Worm (Caenorhabditis elegans) whole organism, L4 larva: ENCODE measurements around the gene F34D10.4.
"Not testable (repeated sequence)": the region's sequence is repeated elsewhere in the genome, so short reads cannot be mapped to it uniquely, and the experiment has no call there.

Experiments used
- D1046.2 ChIP-seq: fragments of 200-800 bp; sonication (Bioruptor generic); IDR thresholded peaks from 2 replicates; pipeline ENCODE4 v1.3.6; 2022; ENCODE audit warnings: missing genetic modification characterization, missing compliant biosample characterization
- F10B5.3 ChIP-seq: sonication (generic microtip); optimal IDR thresholded peaks from 2 replicates; lab custom pipeline; 2016; ENCODE audit warnings: mild to moderate bottlenecking, missing genetic modification characterization, missing compliant biosample characterization
- F26F4.8 ChIP-seq: fragments of 200-800 bp; sonication (Bioruptor generic); conservative IDR thresholded peaks from 2 replicates; pipeline ENCODE4 v1.3.6; 2022; ENCODE audit warnings: missing genetic modification characterization, missing compliant biosample characterization
- F44E2.7 ChIP-seq: fragments of 200-800 bp; sonication (Bioruptor generic); IDR thresholded peaks from 2 replicates; pipeline ENCODE4 v2.1.2; 2022; ENCODE audit warnings: missing genetic modification characterization, missing compliant biosample characterization
- Y105C5A.15 ChIP-seq: fragments of 200-800 bp; sonication (Bioruptor generic); IDR thresholded peaks from 2 replicates; pipeline ENCODE4 v1.3.6; 2022; ENCODE audit warnings: missing genetic modification characterization, missing compliant biosample characterization
- Y48G9A.11 ChIP-seq: fragments of 200-800 bp; sonication (Bioruptor generic); IDR thresholded peaks from 2 replicates; pipeline ENCODE4 v1.3.6; 2022; ENCODE audit warnings: missing genetic modification reagents, missing genetic modification characterization, missing compliant biosample characterization
- Y5F2A.4 ChIP-seq: fragments of 200-800 bp; sonication (Bioruptor generic); optimal IDR thresholded peaks from 2 replicates; lab custom pipeline; 2018; ENCODE audit warnings: mild to moderate bottlenecking, missing genetic modification characterization, missing compliant biosample characterization
- ZK546.5 ChIP-seq, 2 experiments: sonication (generic microtip); optimal IDR thresholded peaks; 2 replicates each; lab custom pipeline; 2017; ENCODE audit warnings: missing biosample characterization in 2 of 2, missing genetic modification characterization in 2 of 2
- aha-1 ChIP-seq: fragments of 150-350 bp; peaks from one replicate; lab custom pipeline; 2014; ENCODE audit warnings: missing biosample characterization, missing genetic modification characterization
- ceh-28 ChIP-seq: fragments of 150-350 bp; optimal IDR thresholded peaks from 2 replicates; lab custom pipeline; 2014; ENCODE audit warnings: missing biosample characterization, missing genetic modification reagents, missing genetic modification characterization
- cey-2 ChIP-seq: sonication (generic microtip); optimal IDR thresholded peaks from 3 replicates; lab custom pipeline; 2017; ENCODE audit warnings: missing genetic modification characterization, mild to moderate bottlenecking, missing compliant biosample characterization, antibody characterized with exemption, borderline replicate concordance; ENCODE audit not compliant: insufficient read depth
- daf-12 ChIP-seq: fragments of 150-350 bp; optimal IDR thresholded peaks from 2 replicates; lab custom pipeline; 2014; ENCODE audit warnings: missing biosample characterization, missing genetic modification reagents, missing genetic modification characterization
- daf-8 ChIP-seq: fragments of 200-800 bp; sonication (Bioruptor generic); IDR thresholded peaks from 2 replicates; pipeline ENCODE4 v1.3.6; 2022; ENCODE audit warnings: missing genetic modification characterization, missing compliant biosample characterization
- dmd-6 ChIP-seq: fragments of 200-800 bp; sonication (Bioruptor generic); IDR thresholded peaks from 2 replicates; pipeline ENCODE4 v1.3.6; 2022; ENCODE audit warnings: missing genetic modification reagents, missing genetic modification characterization, missing compliant biosample characterization
- dmd-9 ChIP-seq: fragments of 200-800 bp; sonication (Bioruptor generic); IDR thresholded peaks from 2 replicates; pipeline ENCODE4 v1.3.6; 2022; ENCODE audit warnings: missing genetic modification reagents, missing genetic modification characterization, missing compliant biosample characterization
- duxl-1 ChIP-seq: sonication (generic microtip); optimal IDR thresholded peaks from 2 replicates; lab custom pipeline; 2016; ENCODE audit warnings: mild to moderate bottlenecking, missing genetic modification characterization, moderate library complexity, missing compliant biosample characterization; ENCODE audit not compliant: poor library complexity
- dve-1 ChIP-seq: sonication (generic microtip); optimal IDR thresholded peaks from 2 replicates; lab custom pipeline; 2017; ENCODE audit warnings: antibody characterized with exemption, mild to moderate bottlenecking, missing genetic modification characterization, missing compliant biosample characterization; ENCODE audit not compliant: insufficient read depth
- hlh-11 ChIP-seq: fragments of 200-800 bp; sonication (Bioruptor generic); optimal IDR thresholded peaks from 2 replicates; lab custom pipeline; 2018; ENCODE audit warnings: mild to moderate bottlenecking, missing genetic modification characterization, missing compliant biosample characterization
- hmg-1.1 ChIP-seq: fragments of 200-800 bp; sonication (Bioruptor generic); IDR thresholded peaks from 2 replicates; pipeline ENCODE4 v1.3.6; 2022; ENCODE audit warnings: missing genetic modification reagents, missing genetic modification characterization, missing compliant biosample characterization
- lin-13 ChIP-seq: fragments of 150-350 bp; optimal IDR thresholded peaks from 2 replicates; lab custom pipeline; 2014; ENCODE audit warnings: missing biosample characterization, missing genetic modification reagents, missing genetic modification characterization
- lin-15B ChIP-seq: fragments of 150-350 bp; sonication (generic microtip); optimal IDR thresholded peaks from 3 replicates; lab custom pipeline; 2014; ENCODE audit warnings: missing biosample characterization, missing genetic modification characterization
- lin-29 ChIP-seq: fragments of 200-800 bp; sonication (Bioruptor generic); IDR thresholded peaks from 2 replicates; pipeline ENCODE4 v1.3.6; 2022; ENCODE audit warnings: missing genetic modification reagents, missing genetic modification characterization, missing compliant biosample characterization
- lin-38 ChIP-seq: fragments of 200-800 bp; sonication (Bioruptor generic); IDR thresholded peaks from 2 replicates; pipeline ENCODE4 v1.3.6; 2022; ENCODE audit warnings: missing genetic modification reagents, missing genetic modification characterization, missing compliant biosample characterization
- madf-9 ChIP-seq: fragments of 200-800 bp; sonication (Bioruptor generic); conservative IDR thresholded peaks from 2 replicates; pipeline ENCODE4 v1.3.6; 2022; ENCODE audit warnings: missing genetic modification reagents, missing genetic modification characterization, missing compliant biosample characterization
- mdt-29 ChIP-seq: fragments of 200-800 bp; sonication (Bioruptor generic); IDR thresholded peaks from 2 replicates; pipeline ENCODE4 v1.3.6; 2022; ENCODE audit warnings: missing genetic modification reagents, missing genetic modification characterization, missing compliant biosample characterization
- mes-2 ChIP-seq: sonication (generic microtip); optimal IDR thresholded peaks from 2 replicates; lab custom pipeline; 2016; ENCODE audit warnings: missing genotype, mild to moderate bottlenecking, missing genetic modification characterization, missing compliant biosample characterization; ENCODE audit not compliant: poor library complexity, severe bottlenecking
- mxl-2 ChIP-seq: fragments of 200-800 bp; sonication (Bioruptor generic); conservative IDR thresholded peaks from 2 replicates; pipeline ENCODE4 v1.3.6; 2022; ENCODE audit warnings: missing genetic modification reagents, missing genetic modification characterization, missing compliant biosample characterization
- mxl-3 ChIP-seq: fragments of 200-800 bp; sonication (Bioruptor generic); optimal IDR thresholded peaks from 2 replicates; lab custom pipeline; 2018; ENCODE audit warnings: mild to moderate bottlenecking, missing genetic modification characterization, missing compliant biosample characterization
- nhr-10 ChIP-seq: fragments of 150-350 bp; optimal IDR thresholded peaks from 2 replicates; lab custom pipeline; 2014; ENCODE audit warnings: missing biosample characterization, missing genetic modification characterization
- nhr-11 ChIP-seq: fragments of 150-350 bp; optimal IDR thresholded peaks from 2 replicates; lab custom pipeline; 2014; ENCODE audit warnings: missing biosample characterization, missing genetic modification characterization
- nhr-25 ChIP-seq: sonication (generic microtip); optimal IDR thresholded peaks from 2 replicates; lab custom pipeline; 2017; ENCODE audit warnings: missing genetic modification characterization, mild to moderate bottlenecking, missing compliant biosample characterization, antibody characterized with exemption, moderate library complexity, borderline replicate concordance; ENCODE audit not compliant: insufficient read depth
- nhr-42 ChIP-seq: fragments of 200-800 bp; sonication (Bioruptor generic); IDR thresholded peaks from 2 replicates; pipeline ENCODE4 v1.3.6; 2022; ENCODE audit warnings: missing genetic modification characterization, missing compliant biosample characterization
- pha-4 ChIP-seq, 2 experiments: fragments of 150-350 bp in 1 of 2; fragments of 200-800 bp in 1 of 2; sonication (Bioruptor generic) in 1 of 2; IDR thresholded peaks in 1 of 2; optimal IDR thresholded peaks in 1 of 2; 2 replicates each; pipeline versions ENCODE4 v1.3.6 to Lab custom; 2014 to 2022; ENCODE audit warnings: missing genetic modification characterization in 2 of 2, missing genetic modification reagents in 2 of 2, missing biosample characterization in 1 of 2, missing compliant biosample characterization in 1 of 2
- php-3 ChIP-seq: fragments of 200-800 bp; sonication (Bioruptor generic); IDR thresholded peaks from 2 replicates; pipeline ENCODE4 v1.3.6; 2022; ENCODE audit warnings: missing genetic modification reagents, missing genetic modification characterization, missing compliant biosample characterization
- rbr-2 ChIP-seq: sonication (generic microtip); optimal IDR thresholded peaks from 2 replicates; lab custom pipeline; 2016; ENCODE audit warnings: missing genotype, missing genetic modification characterization, missing compliant biosample characterization
- saeg-2 ChIP-seq: fragments of 200-800 bp; sonication (Bioruptor generic); IDR thresholded peaks from 2 replicates; pipeline ENCODE4 v1.3.6; 2022; ENCODE audit warnings: missing genetic modification reagents, missing genetic modification characterization, missing compliant biosample characterization
- set-16 ChIP-seq: fragments of 200-800 bp; sonication (Bioruptor generic); IDR thresholded peaks from 2 replicates; pipeline ENCODE4 v1.3.6; 2022; ENCODE audit warnings: missing genetic modification reagents, missing genetic modification characterization, missing compliant biosample characterization
- snpc-1.2 ChIP-seq: fragments of 200-800 bp; sonication (Bioruptor generic); IDR thresholded peaks from 2 replicates; pipeline ENCODE4 v1.3.6; 2022; ENCODE audit warnings: missing genetic modification reagents, missing genetic modification characterization, missing compliant biosample characterization
- tag-97 ChIP-seq: fragments of 200-800 bp; sonication (Bioruptor generic); IDR thresholded peaks from 2 replicates; pipeline ENCODE4 v1.3.6; 2022; ENCODE audit warnings: missing genetic modification characterization, missing compliant biosample characterization
- tra-1 ChIP-seq: fragments of 200-800 bp; sonication (Bioruptor generic); IDR thresholded peaks from 2 replicates; pipeline ENCODE4 v1.3.6; 2022; ENCODE audit warnings: missing genetic modification reagents, missing genetic modification characterization, missing compliant biosample characterization
- unc-62 ChIP-seq, 3 experiments: fragments of 150-350 bp in 1 of 3; sonication (generic microtip); optimal IDR thresholded peaks in 2 of 3; peaks in 1 of 3; 1 replicate in 1 of 3; 2 replicates in 2 of 3; lab custom pipeline; 2014 to 2017; ENCODE audit warnings: missing biosample characterization in 3 of 3, missing genetic modification characterization in 3 of 3, missing genetic modification reagents in 3 of 3, missing genotype in 1 of 3
- zfp-3 ChIP-seq: fragments of 200-800 bp; sonication (Bioruptor generic); conservative IDR thresholded peaks from 2 replicates; pipeline ENCODE4 v1.3.6; 2022; ENCODE audit warnings: missing genetic modification reagents, missing genetic modification characterization, missing compliant biosample characterization
- ztf-11 ChIP-seq: fragments of 150-350 bp; optimal IDR thresholded peaks from 2 replicates; lab custom pipeline; 2014; ENCODE audit warnings: missing biosample characterization, missing genetic modification characterization

The F34D10.4 gene

ce11 chrIII:3736302-3736701, at the start of gene F34D10.4:
F34D10.4 (plus strand) TSS chrIII:3736602.
- TF ChIP-seq F10B5.3 (tag; lab: Kevin White, UChicago), result no peak
- TF ChIP-seq set-16 (GFP tag; lab: Robert Waterston, UW), result no peak
- no peak for TF ChIP-seq cey-2 (tag; lab: Kevin White, UChicago)
- no peak for TF ChIP-seq hlh-11 (tag; lab: Kevin White, UChicago)
- no peak for TF ChIP-seq F26F4.8 (GFP tag; lab: Robert Waterston, UW)
- TF ChIP-seq ZK546.5 (tag; optimal IDR thresholded peaks at IDR 0.05; lab: Kevin White, UChicago), result no peak
- no peak for TF ChIP-seq F44E2.7 (GFP tag; lab: Robert Waterston, UW)
- TF ChIP-seq daf-8 (GFP tag; lab: Robert Waterston, UW), result no peak
- no peak for TF ChIP-seq daf-12 (tag; lab: Kevin White, UChicago)
- no peak for TF ChIP-seq aha-1
- no peak for TF ChIP-seq zfp-3 (GFP tag; lab: Robert Waterston, UW)
- TF ChIP-seq nhr-11 (tag; lab: Kevin White, UChicago), result no peak
- no peak for TF ChIP-seq tag-97 (GFP tag; lab: Robert Waterston, UW)
- no peak for TF ChIP-seq nhr-10 (tag; lab: Kevin White, UChicago)
- no peak for TF ChIP-seq Y105C5A.15 (GFP tag; lab: Robert Waterston, UW)

- TF ChIP-seq mes-2, result no peak
- peak; percentile 70 for TF ChIP-seq aha-1
- TF ChIP-seq, all 104 proteins: peak for 1
Measured at ce11 chrIII:3692516-3692915, 43.9 kb upstream of the F34D10.4 start.

DNA sequence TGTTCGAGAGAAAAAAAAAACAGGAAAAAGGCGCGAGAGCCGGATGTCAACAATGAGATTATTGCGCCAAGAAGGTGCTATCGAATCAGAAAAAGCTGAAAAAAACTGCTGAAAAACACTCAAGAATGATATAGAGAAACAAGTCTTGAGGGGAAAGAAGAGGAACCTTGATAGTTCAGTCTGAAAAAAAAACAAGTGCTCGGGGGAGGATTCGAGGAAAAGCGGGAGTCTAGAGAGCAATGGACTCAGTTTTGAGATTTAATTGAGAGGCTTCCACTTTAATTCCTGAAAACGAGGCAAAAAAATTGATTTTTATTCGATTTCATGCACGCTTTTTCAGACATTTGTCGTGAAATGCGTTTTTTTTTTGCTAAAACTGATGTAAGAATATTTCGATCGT, 41.8 kb upstream of the F34D10.4 start, which contains the start of gene npr-15:
npr-15 (minus strand) TSS at position 101 of the 400 bp plus-strand sequence.
- TF ChIP-seq F26F4.8 (GFP tag; lab: Robert Waterston, UW) (no peak), hmg-1.1 (GFP tag; lab: Robert Waterston, UW) (no peak), duxl-1 (tag; lab: Kevin White, UChicago) (no peak), ztf-11 (tag; lab: Kevin White, UChicago) (no peak), ceh-28 (tag; lab: Kevin White, UChicago) (no peak), mxl-3 (GFP tag; lab: Kevin White, UChicago) (no peak), nhr-25 (tag; lab: Kevin White, UChicago) (no peak), daf-8 (GFP tag; lab: Robert Waterston, UW) (no peak), dve-1 (tag; lab: Kevin White, UChicago) (no peak), madf-9 (GFP tag; lab: Robert Waterston, UW) (no peak), D1046.2 (GFP tag; lab: Robert Waterston, UW) (no peak), saeg-2 (no peak), Y5F2A.4 (GFP tag; lab: Kevin White, UChicago) (no peak), tra-1 (GFP tag; lab: Robert Waterston, UW) (no peak), unc-62 (GFP tag; optimal IDR thresholded peaks at IDR 0.05 in 1 of 2; lab: Kevin White, UChicago) (no peak), unc-62 (tag; optimal IDR thresholded peaks at IDR 0.05; lab: Kevin White, UChicago) (no peak), Y105C5A.15 (GFP tag; lab: Robert Waterston, UW) (no peak), lin-15B (tag; lab: Kevin White, UChicago) (no peak), lin-13 (GFP tag; lab: Kevin White, UChicago) (no peak), Y48G9A.11 (GFP tag; lab: Robert Waterston, UW) (no peak)

- TF ChIP-seq Y48G9A.11 (GFP tag; lab: Robert Waterston, UW) (0 out of 2 replicates have a peak, but pooled peaks have one; percentile 25), dmd-6 (peak; percentile 62), mxl-2 (GFP tag; lab: Robert Waterston, UW) (peak; percentile 65; the same call in 1 of the 2 replicates), snpc-1.2 (GFP tag; lab: Robert Waterston, UW) (peak; percentile 23; the same call in 1 of the 2 replicates), lin-38 (GFP tag; lab: Robert Waterston, UW) (peak; percentile 88), rbr-2 (tag; lab: Kevin White, UChicago) (peak; percentile 20), tra-1 (GFP tag; lab: Robert Waterston, UW) (peak; percentile 73), lin-29 (GFP tag; lab: Robert Waterston, UW) (peak; percentile 69; the same call in 1 of the 2 replicates), mdt-29 (GFP tag; lab: Robert Waterston, UW) (0 out of 2 replicates have a peak, but pooled peaks have one; percentile 46), hmg-1.1 (GFP tag; lab: Robert Waterston, UW) (peak; percentile 88), pha-4 (GFP tag; IDR thresholded peaks at IDR 0.05; lab: Robert Waterston, UW) (0 out of 2 replicates have a peak, but pooled peaks have one; percentile 39), php-3 (GFP tag; lab: Robert Waterston, UW) (0 out of 2 replicates have a peak, but pooled peaks have one; percentile 63), nhr-42 (GFP tag; lab: Robert Waterston, UW) (peak; percentile 70; the same call in 1 of the 2 replicates), dmd-9 (GFP tag; lab: Robert Waterston, UW) (0 out of 2 replicates have a peak, but pooled peaks have one; percentile 65)
- TF ChIP-seq pha-4 (tag; optimal IDR thresholded peaks at IDR 0.05; lab: Kevin White, UChicago), result not testable (repeated sequence)
Measured at ce11 chrIII:3695398-3695797, 41.0 kb upstream of the F34D10.4 start.
